Worm (Caenorhabditis elegans) whole organism, young adult: ENCODE data around the gene ugt-5.
A peak's percentile ranks its signal among the peaks of the same experiment; 100 is the strongest.

ENCODE experiments used
- B0035.1 ChIP-seq: sonication (generic microtip); optimal IDR thresholded peaks from 2 replicates; lab custom pipeline; 2016; ENCODE audit warnings: missing genetic modification characterization, mild to moderate bottlenecking, missing compliant biosample characterization, missing genotype, missing genetic modification reagents
- B0336.3 ChIP-seq: fragments of 200-800 bp; sonication (Bioruptor generic); IDR thresholded peaks from 2 replicates; pipeline ENCODE4 v1.3.6; 2022; ENCODE audit warnings: missing genetic modification characterization, missing compliant biosample characterization
- C06A6.2 ChIP-seq: fragments of 200-800 bp; sonication (Bioruptor generic); conservative IDR thresholded peaks from 2 replicates; pipeline ENCODE4 v1.3.6; 2022; ENCODE audit warnings: missing genetic modification characterization, missing compliant biosample characterization
- C17E4.6 ChIP-seq: fragments of 200-800 bp; sonication (Bioruptor generic); IDR thresholded peaks from 2 replicates; pipeline ENCODE4 v1.3.6; 2022; ENCODE audit warnings: missing genetic modification reagents, missing genetic modification characterization, missing compliant biosample characterization
- F22D6.2 ChIP-seq: sonication (generic microtip); optimal IDR thresholded peaks from 2 replicates; lab custom pipeline; 2016; ENCODE audit warnings: mild to moderate bottlenecking, missing genetic modification characterization, missing compliant biosample characterization
- F55B11.4 ChIP-seq: sonication (generic microtip); optimal IDR thresholded peaks from 2 replicates; lab custom pipeline; 2016; ENCODE audit warnings: missing compliant biosample characterization, missing genetic modification characterization, borderline replicate concordance; ENCODE audit not compliant: insufficient read depth
- F57A8.1 ChIP-seq: fragments of 200-800 bp; sonication (Bioruptor generic); optimal IDR thresholded peaks from 2 replicates; lab custom pipeline; 2018; ENCODE audit warnings: mild to moderate bottlenecking, missing genetic modification characterization, moderate library complexity, missing compliant biosample characterization
- T26A5.8 ChIP-seq: sonication (generic microtip); optimal IDR thresholded peaks from 2 replicates; lab custom pipeline; 2016; ENCODE audit warnings: missing genetic modification characterization, missing compliant biosample characterization
- atf-7 ChIP-seq: sonication (generic microtip); optimal IDR thresholded peaks from 2 replicates; lab custom pipeline; 2017; ENCODE audit warnings: mild to moderate bottlenecking, missing genetic modification characterization, missing compliant biosample characterization
- ccch-3 ChIP-seq: fragments of 200-800 bp; sonication (Bioruptor generic); optimal IDR thresholded peaks from 2 replicates; lab custom pipeline; 2018; ENCODE audit warnings: mild to moderate bottlenecking, missing genetic modification characterization, missing compliant biosample characterization
- cebp-2 ChIP-seq: fragments of 200-800 bp; sonication (Bioruptor generic); IDR thresholded peaks from 2 replicates; pipeline ENCODE4 v1.3.6; 2022; ENCODE audit warnings: missing genetic modification characterization, missing compliant biosample characterization
- ceh-100 ChIP-seq: fragments of 200-800 bp; sonication (Bioruptor generic); IDR thresholded peaks from 2 replicates; pipeline ENCODE4 v1.3.6; 2022; ENCODE audit warnings: missing genetic modification reagents, missing genetic modification characterization, missing compliant biosample characterization
- ceh-40 ChIP-seq: fragments of 200-800 bp; sonication (Bioruptor generic); IDR thresholded peaks from 2 replicates; pipeline ENCODE4 v1.3.6; 2022; ENCODE audit warnings: missing genetic modification characterization, missing compliant biosample characterization
- ceh-79 ChIP-seq: sonication (generic microtip); optimal IDR thresholded peaks from 2 replicates; lab custom pipeline; 2017; ENCODE audit warnings: mild to moderate bottlenecking, missing genetic modification characterization, missing compliant biosample characterization
- die-1 ChIP-seq: sonication (generic microtip); optimal IDR thresholded peaks from 2 replicates; lab custom pipeline; 2016; ENCODE audit warnings: missing genotype, mild to moderate bottlenecking, missing genetic modification characterization, missing compliant biosample characterization
- dpff-1 ChIP-seq: sonication (generic microtip); optimal IDR thresholded peaks from 2 replicates; lab custom pipeline; 2017; ENCODE audit warnings: mild to moderate bottlenecking, missing genetic modification characterization, missing compliant biosample characterization
- dpl-1 ChIP-seq: fragments of 150-350 bp; optimal IDR thresholded peaks from 2 replicates; lab custom pipeline; 2014; ENCODE audit warnings: missing biosample characterization, missing genetic modification reagents, missing genetic modification characterization
- egl-44 ChIP-seq: fragments of 200-800 bp; sonication (Bioruptor generic); IDR thresholded peaks from 2 replicates; pipeline ENCODE4 v1.3.6; 2022; ENCODE audit warnings: missing genetic modification reagents, missing genetic modification characterization, missing compliant biosample characterization
- egrh-3 ChIP-seq: fragments of 200-800 bp; sonication (Bioruptor generic); IDR thresholded peaks from 2 replicates; pipeline ENCODE4 v1.3.6; 2022; ENCODE audit warnings: missing genetic modification reagents, missing genetic modification characterization, missing compliant biosample characterization
- ekl-4 ChIP-seq: fragments of 200-800 bp; sonication (Bioruptor generic); IDR thresholded peaks from 2 replicates; pipeline ENCODE4 v1.3.6; 2022; ENCODE audit warnings: missing genetic modification reagents, missing genetic modification characterization, missing compliant biosample characterization
- ets-4 ChIP-seq: fragments of 200-800 bp; sonication (Bioruptor generic); optimal IDR thresholded peaks from 2 replicates; lab custom pipeline; 2018; ENCODE audit warnings: mild to moderate bottlenecking, missing genetic modification characterization, missing compliant biosample characterization
- fkh-3 ChIP-seq: sonication (generic microtip); optimal IDR thresholded peaks from 2 replicates; lab custom pipeline; 2016; ENCODE audit warnings: mild to moderate bottlenecking, missing genetic modification characterization, missing compliant biosample characterization
- hlh-26 ChIP-seq: fragments of 200-800 bp; sonication (Bioruptor generic); conservative IDR thresholded peaks from 2 replicates; pipeline ENCODE4 v1.3.6; 2022; ENCODE audit warnings: missing genetic modification reagents, missing genetic modification characterization, missing compliant biosample characterization
- hmg-1.2 ChIP-seq: fragments of 200-800 bp; sonication (Bioruptor generic); IDR thresholded peaks from 2 replicates; pipeline ENCODE4 v1.3.6; 2022; ENCODE audit warnings: missing genetic modification reagents, missing genetic modification characterization, missing compliant biosample characterization
- hmg-20 ChIP-seq: fragments of 200-800 bp; sonication (Bioruptor generic); IDR thresholded peaks from 2 replicates; pipeline ENCODE4 v1.3.6; 2022; ENCODE audit warnings: missing genetic modification reagents, missing genetic modification characterization, missing compliant biosample characterization
- hsf-1 ChIP-seq: fragments of 200-800 bp; sonication (Bioruptor generic); IDR thresholded peaks from 2 replicates; pipeline ENCODE4 v1.3.6; 2022; ENCODE audit warnings: missing genetic modification reagents, missing genetic modification characterization, missing compliant biosample characterization
- lag-1 ChIP-seq: fragments of 200-800 bp; sonication (Bioruptor generic); IDR thresholded peaks from 2 replicates; pipeline ENCODE4 v1.3.6; 2022; ENCODE audit warnings: missing genetic modification reagents, missing genetic modification characterization, missing compliant biosample characterization
- let-607 ChIP-seq, 2 experiments: fragments of 200-800 bp in 1 of 2; sonication (Bioruptor generic) in 1 of 2; sonication (generic microtip) in 1 of 2; optimal IDR thresholded peaks; 2 replicates each; lab custom pipeline; 2016 to 2018; ENCODE audit warnings: mild to moderate bottlenecking in 2 of 2, missing compliant biosample characterization in 2 of 2, missing genetic modification characterization in 2 of 2, moderate library complexity in 2 of 2, missing genotype in 1 of 2
- lsl-1 ChIP-seq: fragments of 200-800 bp; sonication (Bioruptor generic); optimal IDR thresholded peaks from 2 replicates; lab custom pipeline; 2018; ENCODE audit warnings: mild to moderate bottlenecking, missing genetic modification characterization, moderate library complexity, missing compliant biosample characterization
- mcd-1 ChIP-seq: fragments of 200-800 bp; sonication (Bioruptor generic); IDR thresholded peaks from 2 replicates; pipeline ENCODE4 v1.3.6; 2022; ENCODE audit warnings: missing genetic modification reagents, missing genetic modification characterization, missing compliant biosample characterization
- mel-28 ChIP-seq: sonication (generic microtip); optimal IDR thresholded peaks from 2 replicates; lab custom pipeline; 2016; ENCODE audit warnings: borderline replicate concordance, mild to moderate bottlenecking, missing genetic modification characterization, missing compliant biosample characterization
- nfya-1 ChIP-seq: sonication (generic microtip); optimal IDR thresholded peaks from 2 replicates; lab custom pipeline; 2017; ENCODE audit warnings: antibody characterized with exemption, missing compliant biosample characterization, missing genetic modification characterization, borderline replicate concordance; ENCODE audit not compliant: insufficient read depth
- nhr-120 ChIP-seq: fragments of 200-800 bp; sonication (Bioruptor generic); IDR thresholded peaks from 2 replicates; pipeline ENCODE4 v1.3.6; 2022; ENCODE audit warnings: missing genetic modification characterization, missing compliant biosample characterization
- nhr-179 ChIP-seq: sonication (generic microtip); optimal IDR thresholded peaks from 2 replicates; lab custom pipeline; 2016; ENCODE audit warnings: mild to moderate bottlenecking, missing genetic modification characterization, missing compliant biosample characterization
- nhr-27 ChIP-seq: fragments of 200-800 bp; sonication (Bioruptor generic); optimal IDR thresholded peaks from 2 replicates; lab custom pipeline; 2018; ENCODE audit warnings: mild to moderate bottlenecking, missing genetic modification characterization, moderate library complexity, missing compliant biosample characterization
- repo-1 ChIP-seq: sonication (generic microtip); optimal IDR thresholded peaks from 2 replicates; lab custom pipeline; 2017; ENCODE audit warnings: mild to moderate bottlenecking, missing genetic modification characterization, missing compliant biosample characterization
- sdz-38 ChIP-seq: sonication (generic microtip); optimal IDR thresholded peaks from 2 replicates; lab custom pipeline; 2016; ENCODE audit warnings: missing genotype, missing genetic modification characterization, missing compliant biosample characterization
- snpc-1.1 ChIP-seq: sonication (generic microtip); optimal IDR thresholded peaks from 2 replicates; lab custom pipeline; 2017; ENCODE audit warnings: missing genetic modification characterization, mild to moderate bottlenecking, missing compliant biosample characterization, antibody characterized with exemption, moderate library complexity, missing genotype, missing genetic modification reagents; ENCODE audit not compliant: insufficient read depth
- snpc-3.4 ChIP-seq: sonication (generic microtip); optimal IDR thresholded peaks from 2 replicates; lab custom pipeline; 2017; ENCODE audit warnings: missing genetic modification characterization, mild to moderate bottlenecking, missing compliant biosample characterization, antibody characterized with exemption, moderate library complexity, missing genotype, missing genetic modification reagents
- tbx-9 ChIP-seq: sonication (generic microtip); optimal IDR thresholded peaks from 2 replicates; lab custom pipeline; 2016; ENCODE audit warnings: borderline replicate concordance, missing genetic modification characterization, inconsistent platforms, missing compliant biosample characterization
- unc-62 ChIP-seq: fragments of 150-350 bp; optimal IDR thresholded peaks from 2 replicates; lab custom pipeline; 2014; ENCODE audit warnings: missing biosample characterization, missing genetic modification reagents, missing genetic modification characterization
- zim-3 ChIP-seq: sonication (generic microtip); optimal IDR thresholded peaks from 2 replicates; lab custom pipeline; 2017; ENCODE audit warnings: mild to moderate bottlenecking, missing genetic modification characterization, moderate library complexity, missing compliant biosample characterization

The ugt-5 gene

ce11 chrV:12788451-12788850 is 4.3 kb downstream of the ugt-5 start, which contains the start of gene srbc-44:
TSS of gene srbc-44 (minus strand) at chrV:12788551.
- TF ChIP-seq hmg-1.2, result no peak
- no peak for TF ChIP-seq tbx-9 (tag; lab: Kevin White, UChicago)
- no peak for TF ChIP-seq repo-1
- TF ChIP-seq C06A6.2 (GFP tag; lab: Robert Waterston, UW), result no peak
- no peak for TF ChIP-seq F57A8.1 (GFP tag; lab: Kevin White, UChicago)
- TF ChIP-seq snpc-1.1 (tag; lab: Kevin White, UChicago), result no peak
- TF ChIP-seq let-607 (tag; optimal IDR thresholded peaks at IDR 0.05; lab: Kevin White, UChicago), result no peak
- TF ChIP-seq hlh-26 (GFP tag; lab: Robert Waterston, UW), result no peak
- TF ChIP-seq egrh-3 (GFP tag; lab: Robert Waterston, UW), result no peak
- no peak for TF ChIP-seq ekl-4 (GFP tag; lab: Robert Waterston, UW)
- TF ChIP-seq lsl-1 (GFP tag; lab: Kevin White, UChicago), result no peak

ce11 chrV:12787026-12787425 is 5.7 kb downstream of the ugt-5 start, which contains the start of gene fkb-4:
TSS of gene fkb-4 (minus strand) at chrV:12787126.
- TF ChIP-seq dpff-1 (tag; lab: Kevin White, UChicago), result no peak
- TF ChIP-seq ceh-40 (GFP tag; lab: Robert Waterston, UW), result no peak
- TF ChIP-seq die-1 (tag; lab: Kevin White, UChicago), result no peak
- no peak for TF ChIP-seq egrh-3 (GFP tag; lab: Robert Waterston, UW)
- TF ChIP-seq snpc-1.1 (tag; lab: Kevin White, UChicago), result no peak

DNA sequence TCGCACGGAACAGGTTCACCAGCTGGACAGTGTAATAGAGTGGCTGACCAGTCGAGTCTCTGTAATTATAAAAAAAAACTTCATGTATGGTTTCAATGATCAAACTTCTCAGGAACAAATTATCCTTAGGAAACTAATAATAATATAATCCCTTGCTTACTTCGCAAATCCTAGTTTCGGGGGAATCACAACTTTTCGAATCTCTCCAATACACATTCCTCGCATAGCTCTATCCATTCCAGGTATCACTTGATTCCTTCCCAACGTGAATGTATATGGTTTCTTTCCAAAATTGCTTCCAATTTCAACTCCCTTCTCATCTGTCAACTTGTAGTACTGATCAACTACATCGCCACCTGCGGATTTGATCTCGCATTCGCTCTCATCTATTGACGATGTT is 6.4 kb downstream of the ugt-5 start:
- TF ChIP-seq mel-28 (tag; lab: Kevin White, UChicago) (no peak), zim-3 (no peak), F22D6.2 (no peak)

DNA sequence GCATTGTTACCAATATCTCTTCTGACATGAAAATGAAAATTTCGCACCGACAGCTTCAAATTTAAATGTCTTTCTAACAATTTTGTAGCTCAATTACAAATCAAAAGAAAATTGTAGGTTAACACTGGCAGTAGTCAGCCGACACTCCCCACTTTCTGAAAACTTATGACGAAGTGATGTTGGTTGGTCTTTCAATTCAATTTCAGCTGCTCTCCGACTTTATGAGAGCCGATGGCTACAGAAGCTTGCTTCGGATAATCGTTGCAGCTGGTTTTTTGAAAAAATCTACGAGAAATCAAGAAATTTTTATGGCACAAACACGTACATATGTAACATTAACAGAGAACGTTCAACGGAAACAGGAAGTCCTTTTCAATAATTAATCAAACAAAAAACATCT is 7.9 kb downstream of the ugt-5 start, which contains the start of gene sre-20:
Gene sre-20, minus strand, starts transcription at position 101 of the 400 bp plus-strand sequence.
- TF ChIP-seq lsl-1 (GFP tag; lab: Kevin White, UChicago), result no peak
- TF ChIP-seq ets-4 (GFP tag; lab: Kevin White, UChicago), result no peak

DNA sequence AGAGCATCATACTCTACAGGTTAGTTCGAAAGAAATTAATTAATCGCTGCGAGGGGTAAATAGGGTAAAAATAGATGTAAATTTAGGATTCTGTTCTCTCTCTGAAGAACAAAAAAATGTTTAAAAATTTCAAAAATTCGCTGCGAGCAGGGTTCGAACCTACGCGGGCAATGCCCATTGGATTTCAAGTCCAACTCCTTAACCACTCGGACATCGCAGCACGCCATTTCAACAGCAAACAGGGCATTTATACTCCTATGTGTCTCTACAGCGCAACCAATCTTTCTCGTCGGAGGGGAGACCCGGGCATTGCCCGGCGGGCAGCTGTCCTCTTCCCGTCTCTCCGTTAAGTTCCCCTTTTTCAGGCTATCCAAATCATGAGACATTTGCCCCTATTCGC is 12.5 kb downstream of the ugt-5 start:
- TF ChIP-seq ceh-79 (tag; lab: Kevin White, UChicago) (peak; percentile 69), mcd-1 (GFP tag; lab: Robert Waterston, UW) (peak; percentile 72), T26A5.8 (tag; lab: Kevin White, UChicago) (peak; percentile 59), fkh-3 (no peak), nhr-27 (peak; percentile 17), nhr-179 (tag; lab: Kevin White, UChicago) (no peak), ceh-100 (GFP tag; lab: Robert Waterston, UW) (no peak), egl-44 (no peak; the same call in 1 of the 2 replicates), lag-1 (GFP tag; lab: Robert Waterston, UW) (no peak), F55B11.4 (tag; lab: Kevin White, UChicago) (no peak), atf-7 (peak; percentile 4), C17E4.6 (GFP tag; lab: Robert Waterston, UW) (0 out of 2 replicates have a peak, but pooled peaks have one; percentile 21), nfya-1 (tag; lab: Kevin White, UChicago) (no peak), nhr-120 (GFP tag; lab: Robert Waterston, UW) (0 out of 2 replicates have a peak, but pooled peaks have one; percentile 61), hmg-20 (GFP tag; lab: Robert Waterston, UW) (peak; percentile 53; the same call in 1 of the 2 replicates), sdz-38 (tag; lab: Kevin White, UChicago) (no peak), ccch-3 (GFP tag; lab: Kevin White, UChicago) (no peak), snpc-3.4 (tag; lab: Kevin White, UChicago) (peak; percentile 65), B0035.1 (tag; lab: Kevin White, UChicago) (no peak), cebp-2 (GFP tag; lab: Robert Waterston, UW) (peak; percentile 80; the same call in 1 of the 2 replicates), hsf-1 (GFP tag; lab: Robert Waterston, UW) (no peak; the same call in 1 of the 2 replicates), dpl-1 (GFP tag; lab: Kevin White, UChicago) (no peak), unc-62 (GFP tag; lab: Kevin White, UChicago) (no peak), B0336.3 (GFP tag; lab: Robert Waterston, UW) (no peak)
